Fruit fly (Drosophila melanogaster): ENCODE results near the gene niki.

DNA sequence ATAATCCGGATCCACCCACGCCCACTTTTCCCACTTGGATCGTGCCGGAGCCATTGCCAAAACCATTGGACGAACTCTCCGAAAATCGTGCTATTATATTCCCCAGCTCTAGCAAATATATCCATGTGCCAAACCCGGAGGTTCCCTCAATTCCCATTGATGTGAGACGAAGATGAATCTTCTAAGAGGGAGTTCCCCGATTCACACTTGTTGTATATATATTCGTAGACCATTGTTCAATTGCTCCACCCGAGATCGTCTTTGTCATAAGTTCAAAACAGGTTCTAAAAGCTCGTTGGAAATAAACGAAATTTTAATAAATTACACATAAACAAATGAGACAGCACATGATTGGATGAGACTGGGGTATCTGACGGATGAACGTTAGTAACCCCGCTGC lies 38.4 kb upstream of the niki start:
- TF ChIP-seq CG8478 (optimal IDR thresholded peaks at IDR 0.05) (no peak), CTCF (optimal IDR thresholded peaks at IDR 0.05) (no peak)
